Worm (Caenorhabditis elegans): Measurements from ENCODE around the gene msp-76.

Gene msp-76

DNA sequence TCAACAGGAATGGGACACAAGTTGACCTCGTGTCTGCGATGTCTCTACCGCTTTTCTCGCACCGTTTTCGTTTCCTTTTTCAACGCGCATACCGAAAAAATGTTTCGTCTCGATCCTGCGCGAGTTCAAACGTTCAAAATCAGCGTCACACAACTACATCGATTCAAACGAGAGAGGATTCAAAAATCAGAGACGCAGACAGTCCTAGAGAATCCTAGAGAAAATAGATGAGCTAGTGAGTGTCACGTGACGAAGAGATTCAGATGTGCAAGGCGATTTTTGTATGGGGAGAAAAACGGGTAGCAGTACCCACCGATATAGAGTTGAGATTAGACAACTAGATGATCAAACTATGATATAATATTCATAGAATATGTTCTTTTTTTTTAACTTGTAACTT lies 18.8 kb upstream of the msp-76 start (continued):
- TF ChIP-seq blmp-1 (tag; optimal IDR thresholded peaks at IDR 0.05) (peak; percentile 77), swsn-7 (tag; optimal IDR thresholded peaks at IDR 0.05) (peak; percentile 59), hpl-2 (GFP tag; optimal IDR thresholded peaks at IDR 0.05) (no peak), lin-14 (GFP tag; optimal IDR thresholded peaks at IDR 0.05) (peak; percentile 86), aly-2 (tag; optimal IDR thresholded peaks at IDR 0.05) (no peak), elt-3 (tag; optimal IDR thresholded peaks at IDR 0.05) (peak in 2 of 6 experiments; percentile 2 to 68), mep-1 (tag; optimal IDR thresholded peaks at IDR 0.05) (peak; percentile 88), nhr-77 (tag; optimal IDR thresholded peaks at IDR 0.05) (peak; percentile 33), C34B4.2 (tag; optimal IDR thresholded peaks at IDR 0.05) (no peak), nhr-47 (tag; optimal IDR thresholded peaks at IDR 0.05) (peak; percentile 67), C04F5.9 (tag; optimal IDR thresholded peaks at IDR 0.05) (peak; percentile 24), F16B12.6 (tag; optimal IDR thresholded peaks at IDR 0.05) (no peak), irx-1 (tag; optimal IDR thresholded peaks at IDR 0.05) (peak; percentile 34), ztf-4 (tag; optimal IDR thresholded peaks at IDR 0.05) (peak; percentile 25), lsy-2 (tag; optimal IDR thresholded peaks at IDR 0.05) (peak; percentile 35 to 70), lin-39 (tag; optimal IDR thresholded peaks at IDR 0.05) (peak; percentile 30), pqm-1 (tag; optimal IDR thresholded peaks at IDR 0.05) (no peak), pax-3 (tag; optimal IDR thresholded peaks at IDR 0.05) (no peak), vab-15 (tag; optimal IDR thresholded peaks at IDR 0.05) (no peak), snpc-4 (tag; optimal IDR thresholded peaks at IDR 0.05) (no peak), ceh-90 (tag; optimal IDR thresholded peaks at IDR 0.05) (no peak), sptf-1 (tag; optimal IDR thresholded peaks at IDR 0.05) (no peak), unc-62 (GFP tag; optimal IDR thresholded peaks at IDR 0.05) (no peak), lir-3 (tag; optimal IDR thresholded peaks at IDR 0.05; ENCODE audit: poor library complexity) (peak; percentile 19), mdl-1 (tag; optimal IDR thresholded peaks at IDR 0.05) (peak; percentile 8 to 70), nhr-84 (tag; optimal IDR thresholded peaks at IDR 0.05) (no peak), nhr-28 (tag; optimal IDR thresholded peaks at IDR 0.05) (no peak), ceh-63 (GFP tag; optimal IDR thresholded peaks at IDR 0.05) (no peak), nhr-237 (tag; optimal IDR thresholded peaks at IDR 0.05) (no peak)

DNA sequence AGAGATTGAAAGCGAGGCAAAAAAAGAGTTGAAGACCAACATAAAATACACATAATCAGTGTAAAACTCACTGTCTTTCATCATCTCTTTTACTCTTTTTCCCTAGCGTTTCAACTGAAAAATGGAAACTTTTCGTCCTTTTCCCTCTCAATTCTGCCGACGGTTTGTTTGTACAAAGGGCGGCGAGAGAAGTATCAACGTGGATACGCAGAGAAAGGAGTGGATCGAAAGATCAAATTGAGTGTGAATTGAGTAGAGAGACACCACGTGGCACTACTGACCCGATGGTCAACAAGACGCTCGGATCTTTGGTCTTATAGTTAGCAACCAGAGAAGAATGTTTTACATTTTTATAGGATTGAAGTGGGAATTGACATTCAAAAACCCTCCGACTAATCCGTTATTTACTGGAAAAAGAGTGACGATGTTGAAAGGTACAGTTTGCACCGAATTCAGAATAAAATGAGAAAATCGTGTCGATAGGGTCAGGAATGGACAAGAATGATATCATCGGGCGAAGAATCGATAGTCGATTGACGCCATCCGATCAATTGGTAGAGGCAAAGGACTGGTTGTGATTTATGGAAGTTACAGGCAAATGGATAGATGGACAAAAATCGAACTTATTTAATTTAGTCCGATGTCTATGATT lies 17.7 kb upstream of the msp-76 start:
- TF ChIP-seq unc-98 (GFP tag; IDR thresholded peaks at IDR 0.05) = no peak
- no peak for TF ChIP-seq aha-1 (tag; optimal IDR thresholded peaks at IDR 0.05)
- no peak for TF ChIP-seq ceh-8 (GFP tag; optimal IDR thresholded peaks at IDR 0.05)
- no peak for TF ChIP-seq pag-3 (tag; optimal IDR thresholded peaks at IDR 0.05; ENCODE audit: borderline replicate concordance, insufficient read depth)
- TF ChIP-seq fos-1 (tag; optimal IDR thresholded peaks at IDR 0.05) = peak; percentile 16
- no peak for TF ChIP-seq nhr-28 (tag; optimal IDR thresholded peaks at IDR 0.05)
- TF ChIP-seq nhr-84 (tag; optimal IDR thresholded peaks at IDR 0.05) = no peak
- no peak for TF ChIP-seq ets-5 (GFP tag; IDR thresholded peaks at IDR 0.05)
- no peak for TF ChIP-seq hlh-17 (GFP tag; optimal IDR thresholded peaks at IDR 0.05; ENCODE audit: borderline replicate concordance)
- TF ChIP-seq nhr-76 (tag; optimal IDR thresholded peaks at IDR 0.05) = no peak
- peak; percentile 29 for TF ChIP-seq lir-3 (tag; optimal IDR thresholded peaks at IDR 0.05; ENCODE audit: poor library complexity)
- peak in 1 of 2 experiments; percentile 25 for TF ChIP-seq egl-27 (tag; optimal IDR thresholded peaks at IDR 0.05)
- peak; percentile 40 for TF ChIP-seq C16A3.4 (tag; optimal IDR thresholded peaks at IDR 0.05)
- no peak for TF ChIP-seq sptf-1 (tag; optimal IDR thresholded peaks at IDR 0.05)
- no peak for TF ChIP-seq lin-39 (tag; optimal IDR thresholded peaks at IDR 0.05)
- peak; percentile 79 for TF ChIP-seq nhr-77 (tag; optimal IDR thresholded peaks at IDR 0.05)
- peak; percentile 46 for TF ChIP-seq nhr-237 (tag; optimal IDR thresholded peaks at IDR 0.05)
- TF ChIP-seq ces-1 (GFP tag; optimal IDR thresholded peaks at IDR 0.05) = no peak
- no peak for TF ChIP-seq pqm-1 (tag; optimal IDR thresholded peaks at IDR 0.05)
- TF ChIP-seq ceh-88 (GFP tag; IDR thresholded peaks at IDR 0.05) = 0 out of 2 replicates have a peak, but pooled peaks have one; percentile 10
- no peak for TF ChIP-seq egl-13 (tag; optimal IDR thresholded peaks at IDR 0.05)
- no peak for TF ChIP-seq lin-15B (tag; optimal IDR thresholded peaks at IDR 0.05)
- no peak for TF ChIP-seq alr-1 (tag; optimal IDR thresholded peaks at IDR 0.05; ENCODE audit: borderline replicate concordance)
- peak; percentile 20 for TF ChIP-seq unc-130 (tag; optimal IDR thresholded peaks at IDR 0.05)
- peak; percentile 74 for TF ChIP-seq tbx-2 (tag; optimal IDR thresholded peaks at IDR 0.05)
- TF ChIP-seq sox-4 (tag; optimal IDR thresholded peaks at IDR 0.05) = no peak
- no peak for TF ChIP-seq efl-3 (GFP tag; optimal IDR thresholded peaks at IDR 0.05)
- TF ChIP-seq jun-1 (tag; optimal IDR thresholded peaks at IDR 0.05) = peak; percentile 10
- TF ChIP-seq blmp-1 (tag; optimal IDR thresholded peaks at IDR 0.05) = peak; percentile 84
- TF ChIP-seq fkh-8 (tag; optimal IDR thresholded peaks at IDR 0.05) = no peak
- no peak for TF ChIP-seq nhr-11 (tag; optimal IDR thresholded peaks at IDR 0.05)
